Worm (Caenorhabditis elegans): Measurements from ENCODE around the gene Y77E11A.8.

ce11 chrIV:1472145-1472544 lies 47.3 kb upstream of the Y77E11A.8 start:
- TF ChIP-seq dao-5 (tag; optimal IDR thresholded peaks at IDR 0.05): no peak
- TF ChIP-seq W03F9.2 (tag; optimal IDR thresholded peaks at IDR 0.05): no peak
- no peak for TF ChIP-seq him-1 (tag; optimal IDR thresholded peaks at IDR 0.05)
